Worm (Caenorhabditis elegans) whole organism, L1 larva: ENCODE data around the gene moc-6.

Experiments used
- C16A3.4 ChIP-seq: fragments of 150-350 bp; optimal IDR thresholded peaks from 2 replicates; lab custom pipeline; 2014; ENCODE audit warnings: missing biosample characterization, missing genetic modification characterization
- Y116A8C.19 ChIP-seq: sonication (generic microtip); optimal IDR thresholded peaks from 2 replicates; lab custom pipeline; 2016; ENCODE audit warnings: missing compliant biosample characterization, missing genetic modification characterization, borderline replicate concordance
- aha-1 ChIP-seq: fragments of 150-350 bp; optimal IDR thresholded peaks from 2 replicates; lab custom pipeline; 2014; ENCODE audit warnings: missing biosample characterization, missing genetic modification characterization
- alr-1 ChIP-seq: fragments of 200-800 bp; sonication (Bioruptor generic); optimal IDR thresholded peaks from 2 replicates; lab custom pipeline; 2018; ENCODE audit warnings: borderline replicate concordance, mild to moderate bottlenecking, missing genetic modification characterization, missing compliant biosample characterization
- aly-2 ChIP-seq: fragments of 150-350 bp; optimal IDR thresholded peaks from 2 replicates; lab custom pipeline; 2014; ENCODE audit warnings: missing biosample characterization, missing genetic modification characterization
- blmp-1 ChIP-seq: fragments of 150-350 bp; optimal IDR thresholded peaks from 2 replicates; lab custom pipeline; 2014; ENCODE audit warnings: missing biosample characterization, missing genetic modification characterization
- ceh-63 ChIP-seq: fragments of 200-800 bp; sonication (Bioruptor generic); optimal IDR thresholded peaks from 2 replicates; lab custom pipeline; 2018; ENCODE audit warnings: mild to moderate bottlenecking, missing genetic modification characterization, missing compliant biosample characterization
- ceh-88 ChIP-seq: fragments of 200-800 bp; sonication (Bioruptor generic); IDR thresholded peaks from 2 replicates; pipeline ENCODE4 v1.3.6; 2022; ENCODE audit warnings: missing genetic modification characterization, missing compliant biosample characterization
- ceh-90 ChIP-seq: sonication (generic microtip); optimal IDR thresholded peaks from 2 replicates; lab custom pipeline; 2016; ENCODE audit warnings: missing genetic modification characterization, missing compliant biosample characterization
- efl-3 ChIP-seq: fragments of 200-800 bp; sonication (Bioruptor generic); optimal IDR thresholded peaks from 2 replicates; lab custom pipeline; 2018; ENCODE audit warnings: mild to moderate bottlenecking, missing genetic modification characterization, missing compliant biosample characterization
- elt-3 ChIP-seq, 6 experiments: fragments of 150-350 bp in 1 of 6; sonication (generic microtip); optimal IDR thresholded peaks; 2 replicates each; lab custom pipeline; 2017 to 2018; ENCODE audit warnings: missing biosample characterization in 6 of 6, missing genetic modification characterization in 6 of 6, inconsistent platforms in 1 of 6
- fkh-10 ChIP-seq: sonication (generic microtip); optimal IDR thresholded peaks from 2 replicates; lab custom pipeline; 2017; ENCODE audit warnings: missing biosample characterization, missing genetic modification reagents, missing genetic modification characterization
- hlh-17 ChIP-seq: fragments of 200-800 bp; sonication (Bioruptor generic); optimal IDR thresholded peaks from 2 replicates; lab custom pipeline; 2018; ENCODE audit warnings: missing genetic modification characterization, mild to moderate bottlenecking, missing compliant biosample characterization, moderate library complexity, borderline replicate concordance
- hlh-4 ChIP-seq: sonication (generic microtip); optimal IDR thresholded peaks from 2 replicates; lab custom pipeline; 2016; ENCODE audit warnings: mild to moderate bottlenecking, missing genetic modification characterization, missing compliant biosample characterization
- lin-13 ChIP-seq: fragments of 150-350 bp; optimal IDR thresholded peaks from 2 replicates; lab custom pipeline; 2014; ENCODE audit warnings: missing biosample characterization, missing genetic modification reagents, missing genetic modification characterization
- lir-3 ChIP-seq: sonication (generic microtip); optimal IDR thresholded peaks from 2 replicates; lab custom pipeline; 2016; ENCODE audit warnings: mild to moderate bottlenecking, missing genetic modification characterization, moderate library complexity, missing compliant biosample characterization; ENCODE audit not compliant: poor library complexity
- lsy-2 ChIP-seq, 2 experiments: fragments of 150-350 bp; optimal IDR thresholded peaks; 2 replicates each; lab custom pipeline; 2014; ENCODE audit warnings: missing biosample characterization in 2 of 2, missing genetic modification characterization in 2 of 2
- mab-9 ChIP-seq: fragments of 200-800 bp; sonication (Bioruptor generic); IDR thresholded peaks from 2 replicates; pipeline ENCODE4 v1.3.6; 2022; ENCODE audit warnings: missing genetic modification reagents, missing genetic modification characterization, missing compliant biosample characterization
- mdl-1 ChIP-seq, 2 experiments: fragments of 150-350 bp; optimal IDR thresholded peaks; 2 replicates each; lab custom pipeline; 2014 to 2017; ENCODE audit warnings: missing biosample characterization in 2 of 2, missing genetic modification characterization in 2 of 2, inconsistent platforms in 1 of 2
- mef-2 ChIP-seq: fragments of 150-350 bp; optimal IDR thresholded peaks from 2 replicates; lab custom pipeline; 2014; ENCODE audit warnings: missing biosample characterization, missing genetic modification characterization
- nhr-11 ChIP-seq: fragments of 150-350 bp; optimal IDR thresholded peaks from 2 replicates; lab custom pipeline; 2014; ENCODE audit warnings: missing biosample characterization, missing genetic modification characterization
- nhr-12 ChIP-seq: sonication (generic microtip); optimal IDR thresholded peaks from 2 replicates; lab custom pipeline; 2017; ENCODE audit warnings: missing biosample characterization, missing genetic modification characterization
- nhr-237 ChIP-seq: fragments of 150-350 bp; optimal IDR thresholded peaks from 2 replicates; lab custom pipeline; 2014; ENCODE audit warnings: missing biosample characterization, missing genetic modification characterization
- nhr-47 ChIP-seq: sonication (generic microtip); optimal IDR thresholded peaks from 2 replicates; lab custom pipeline; 2016; ENCODE audit warnings: mild to moderate bottlenecking, missing genetic modification characterization, moderate library complexity, missing compliant biosample characterization
- nhr-71 ChIP-seq: sonication (generic microtip); optimal IDR thresholded peaks from 2 replicates; lab custom pipeline; 2016; ENCODE audit warnings: mild to moderate bottlenecking, missing genetic modification characterization, moderate library complexity, missing compliant biosample characterization
- nhr-76 ChIP-seq: sonication (generic microtip); optimal IDR thresholded peaks from 2 replicates; lab custom pipeline; 2017; ENCODE audit warnings: missing biosample characterization, missing genetic modification characterization
- nhr-90 ChIP-seq: sonication (generic microtip); optimal IDR thresholded peaks from 2 replicates; lab custom pipeline; 2016; ENCODE audit warnings: mild to moderate bottlenecking, missing genetic modification characterization, missing compliant biosample characterization; ENCODE audit not compliant: poor library complexity
- pag-3 ChIP-seq: sonication (generic microtip); optimal IDR thresholded peaks from 2 replicates; lab custom pipeline; 2017; ENCODE audit warnings: missing genetic modification characterization, mild to moderate bottlenecking, missing compliant biosample characterization, antibody characterized with exemption, borderline replicate concordance; ENCODE audit not compliant: insufficient read depth
- rnt-1 ChIP-seq: sonication (generic microtip); optimal IDR thresholded peaks from 2 replicates; lab custom pipeline; 2016; ENCODE audit warnings: mild to moderate bottlenecking, missing genetic modification characterization, moderate library complexity, missing compliant biosample characterization
- snpc-4 ChIP-seq: fragments of 150-350 bp; optimal IDR thresholded peaks from 2 replicates; lab custom pipeline; 2014; ENCODE audit warnings: missing biosample characterization, missing genetic modification characterization
- snu-23 ChIP-seq: sonication (generic microtip); optimal IDR thresholded peaks from 2 replicates; lab custom pipeline; 2016; ENCODE audit warnings: missing genetic modification characterization, missing compliant biosample characterization
- sox-4 ChIP-seq: sonication (generic microtip); optimal IDR thresholded peaks from 2 replicates; lab custom pipeline; 2016; ENCODE audit warnings: missing genetic modification characterization, missing compliant biosample characterization
- sptf-1 ChIP-seq: fragments of 150-350 bp; optimal IDR thresholded peaks from 2 replicates; lab custom pipeline; 2014; ENCODE audit warnings: missing biosample characterization, missing genetic modification characterization
- unc-130 ChIP-seq: fragments of 150-350 bp; optimal IDR thresholded peaks from 2 replicates; lab custom pipeline; 2017; ENCODE audit warnings: missing biosample characterization, missing genetic modification characterization, inconsistent platforms
- unc-62 ChIP-seq: fragments of 150-350 bp; optimal IDR thresholded peaks from 2 replicates; lab custom pipeline; 2014; ENCODE audit warnings: missing biosample characterization, missing genetic modification reagents, missing genetic modification characterization
- zag-1 ChIP-seq: fragments of 150-350 bp; optimal IDR thresholded peaks from 2 replicates; lab custom pipeline; 2014; ENCODE audit warnings: missing biosample characterization, missing genetic modification characterization
- zip-4 ChIP-seq: fragments of 200-800 bp; sonication (Bioruptor generic); optimal IDR thresholded peaks from 2 replicates; lab custom pipeline; 2018; ENCODE audit warnings: mild to moderate bottlenecking, missing genetic modification characterization, moderate library complexity, missing compliant biosample characterization

moc-6 gene

ce11 chrIII:5155393-5155792 is 40.4 kb upstream of the moc-6 start:
- no peak for TF ChIP-seq pag-3 (tag; lab: Kevin White, UChicago)
- no peak for TF ChIP-seq nhr-12 (tag; lab: Kevin White, UChicago)
- no peak for TF ChIP-seq lin-13 (GFP tag; lab: Kevin White, UChicago)
- no peak for TF ChIP-seq mdl-1 (tag; optimal IDR thresholded peaks at IDR 0.05; lab: Kevin White, UChicago)
- TF ChIP-seq unc-62 (GFP tag; lab: Kevin White, UChicago), result no peak
- no peak for TF ChIP-seq nhr-71 (tag; lab: Kevin White, UChicago)
- no peak for TF ChIP-seq lir-3 (tag; lab: Kevin White, UChicago)
- TF ChIP-seq alr-1 (tag; lab: Kevin White, UChicago), result no peak

- no peak for TF ChIP-seq hlh-4
- TF ChIP-seq zag-1 (tag; lab: Kevin White, UChicago), result no peak
- TF ChIP-seq ceh-90 (tag; lab: Kevin White, UChicago), result no peak
- TF ChIP-seq lsy-2 (tag; optimal IDR thresholded peaks at IDR 0.05; lab: Kevin White, UChicago), result no peak
- TF ChIP-seq unc-130 (tag; lab: Kevin White, UChicago), result no peak
- no peak for TF ChIP-seq aly-2 (tag; lab: Kevin White, UChicago)
- TF ChIP-seq mab-9, result no peak
- TF ChIP-seq sptf-1, result no peak
- TF ChIP-seq ceh-88, result no peak
- no peak for TF ChIP-seq sox-4 (tag; lab: Kevin White, UChicago)
- TF ChIP-seq fkh-10 (GFP tag; lab: Kevin White, UChicago), result no peak
- TF ChIP-seq nhr-237 (tag; lab: Kevin White, UChicago), result no peak
- no peak for TF ChIP-seq Y116A8C.19 (tag; lab: Kevin White, UChicago)
- no peak for TF ChIP-seq rnt-1 (tag; lab: Kevin White, UChicago)
- no peak for TF ChIP-seq snpc-4 (tag; lab: Kevin White, UChicago)
Measured at ce11 chrIII:5158674-5159073, 37.1 kb upstream of the moc-6 start, which contains the start of gene oxy-4. Gene oxy-4, minus strand, starts transcription at chrIII:5158774.

- TF ChIP-seq blmp-1 (tag; lab: Kevin White, UChicago) (no peak), nhr-12 (tag; lab: Kevin White, UChicago) (no peak), C16A3.4 (tag; lab: Kevin White, UChicago) (no peak), hlh-17 (no peak), nhr-90 (tag; lab: Kevin White, UChicago) (no peak), lin-13 (GFP tag; lab: Kevin White, UChicago) (no peak), ceh-90 (tag; lab: Kevin White, UChicago) (no peak), lsy-2 (tag; optimal IDR thresholded peaks at IDR 0.05; lab: Kevin White, UChicago) (no peak), elt-3 (tag; optimal IDR thresholded peaks at IDR 0.05; lab: Kevin White, UChicago) (no peak), nhr-47 (tag; lab: Kevin White, UChicago) (no peak), ceh-63 (GFP tag; lab: Kevin White, UChicago) (no peak), nhr-76 (no peak), snu-23 (GFP tag; lab: Kevin White, UChicago) (no peak), mef-2 (tag; lab: Kevin White, UChicago) (no peak), efl-3 (no peak), alr-1 (tag; lab: Kevin White, UChicago) (no peak), zip-4 (GFP tag; lab: Kevin White, UChicago) (no peak), aha-1 (no peak), nhr-11 (tag; lab: Kevin White, UChicago) (no peak)
Measured at ce11 chrIII:5159505-5159904, 36.3 kb upstream of the moc-6 start, which contains the start of gene T10F2.5. Gene T10F2.5, minus strand, starts transcription at chrIII:5159605.
